Fruit fly (Drosophila melanogaster): ENCODE measurements around the gene Trmt61.
A peak's percentile ranks its signal among the peaks of the same experiment; 100 is the strongest.

Trmt61 gene

dm6 chr3R:26011542-26011941, 47.8 kb upstream of the Trmt61 start (continued):
- TF ChIP-seq E2f1 (GFP tag; IDR thresholded peaks at IDR 0.05), result no peak
- peak; percentile 16 for TF ChIP-seq Fer3 (tag; optimal IDR thresholded peaks at IDR 0.05)
- no peak for TF ChIP-seq CG7556 (GFP tag; optimal IDR thresholded peaks at IDR 0.05)
- TF ChIP-seq CoRest (tag; optimal IDR thresholded peaks at IDR 0.05), result peak; percentile 17
- no peak for TF ChIP-seq CG1602 (GFP tag; optimal IDR thresholded peaks at IDR 0.05)
- TF ChIP-seq Mrtf (GFP tag; IDR thresholded peaks at IDR 0.05), result no peak
- TF ChIP-seq CG18764 (GFP tag; optimal IDR thresholded peaks at IDR 0.05), result no peak
- TF ChIP-seq CG3995 (GFP tag; optimal IDR thresholded peaks at IDR 0.05), result no peak
- peak; percentile 72 for TF ChIP-seq ac (GFP tag; optimal IDR thresholded peaks at IDR 0.05)
- peak; percentile 42 for TF ChIP-seq Spps (tag; optimal IDR thresholded peaks at IDR 0.05)
- peak; percentile 65 for TF ChIP-seq ATbp (GFP tag; optimal IDR thresholded peaks at IDR 0.05)
- no peak for TF ChIP-seq CG4404 (GFP tag; IDR thresholded peaks at IDR 0.05)
- no peak for TF ChIP-seq shn (GFP tag; optimal IDR thresholded peaks at IDR 0.05)
- peak; percentile 43 for TF ChIP-seq CG17359 (tag; optimal IDR thresholded peaks at IDR 0.05)
- TF ChIP-seq wdn (GFP tag; IDR thresholded peaks at IDR 0.05), result no peak
- no peak for TF ChIP-seq HLH3B (GFP tag; IDR thresholded peaks at IDR 0.05)
- TF ChIP-seq Bdp1 (GFP tag; optimal IDR thresholded peaks at IDR 0.05), result no peak
- TF ChIP-seq D (optimal IDR thresholded peaks at IDR 0.05), result no peak
- peak; percentile 23 for TF ChIP-seq D (GFP tag; optimal IDR thresholded peaks at IDR 0.05)
- TF ChIP-seq CG15073 (GFP tag; optimal IDR thresholded peaks at IDR 0.05), result no peak
- no peak for TF ChIP-seq Max (GFP tag; optimal IDR thresholded peaks at IDR 0.05)
- TF ChIP-seq cas (GFP tag; IDR thresholded peaks at IDR 0.05), result no peak
- no peak for TF ChIP-seq Dref (GFP tag; IDR thresholded peaks at IDR 0.05)
- TF ChIP-seq CG2202 (tag; optimal IDR thresholded peaks at IDR 0.05), result peak; percentile 75
- TF ChIP-seq E2f2 (GFP tag; IDR thresholded peaks at IDR 0.05), result no peak
- no peak for TF ChIP-seq CG30403 (GFP tag; optimal IDR thresholded peaks at IDR 0.05)
- no peak for TF ChIP-seq pum (GFP tag; optimal IDR thresholded peaks at IDR 0.05)
- TF ChIP-seq pros (GFP tag; optimal IDR thresholded peaks at IDR 0.05), result peak; percentile 24
- TF ChIP-seq CG10274 (GFP tag; optimal IDR thresholded peaks at IDR 0.05), result no peak
- no peak for TF ChIP-seq CG13775 (GFP tag; optimal IDR thresholded peaks at IDR 0.05)
- TF ChIP-seq danr (GFP tag; IDR thresholded peaks at IDR 0.05), result no peak
- no peak for TF ChIP-seq tll (GFP tag; optimal IDR thresholded peaks at IDR 0.05)
- TF ChIP-seq CG13123 (GFP tag; optimal IDR thresholded peaks at IDR 0.05), result peak; percentile 10
- no peak for TF ChIP-seq br (optimal IDR thresholded peaks at IDR 0.05)
- TF ChIP-seq CG9817 (tag; optimal IDR thresholded peaks at IDR 0.05), result no peak
- TF ChIP-seq CG6791 (GFP tag; IDR thresholded peaks at IDR 0.05; ENCODE audit: partially characterized antibody), result no peak
- no peak for TF ChIP-seq CG34422 (GFP tag; IDR thresholded peaks at IDR 0.05)
- TF ChIP-seq Elba2 (GFP tag; optimal IDR thresholded peaks at IDR 0.05), result no peak
- no peak for TF ChIP-seq dpn (GFP tag; optimal IDR thresholded peaks at IDR 0.05)
- TF ChIP-seq Ets97D (GFP tag; optimal IDR thresholded peaks at IDR 0.05), result no peak
- peak; percentile 11 for TF ChIP-seq CG11504 (tag; optimal IDR thresholded peaks at IDR 0.05)
- no peak for TF ChIP-seq Lim3 (GFP tag; IDR thresholded peaks at IDR 0.05)
- peak; percentile 1 for TF ChIP-seq Jarid2 (GFP tag; optimal IDR thresholded peaks at IDR 0.05)
- TF ChIP-seq NK7.1 (GFP tag; optimal IDR thresholded peaks at IDR 0.05), result no peak
- no peak for TF ChIP-seq vfl (GFP tag; optimal IDR thresholded peaks at IDR 0.05)
- no peak for TF ChIP-seq Dip2 (GFP tag; IDR thresholded peaks at IDR 0.05)
- TF ChIP-seq CG11456 (GFP tag; IDR thresholded peaks at IDR 0.05), result no peak
- TF ChIP-seq lilli (GFP tag; optimal IDR thresholded peaks at IDR 0.05), result no peak
- TF ChIP-seq Opbp (GFP tag; IDR thresholded peaks at IDR 0.05; ENCODE audit: partially characterized antibody), result no peak
- TF ChIP-seq CG18599 (GFP tag; optimal IDR thresholded peaks at IDR 0.05), result peak; percentile 23
- no peak for TF ChIP-seq Dip3 (GFP tag; optimal IDR thresholded peaks at IDR 0.05)
- TF ChIP-seq bowl (GFP tag; IDR thresholded peaks at IDR 0.05), result no peak
- TF ChIP-seq Pdp1 (GFP tag; optimal IDR thresholded peaks at IDR 0.05), result peak in 1 of 2 experiments; percentile 50
